Fruit fly (Drosophila melanogaster): ENCODE data around the gene NP15.6.
A peak's percentile ranks its signal among the peaks of the same experiment; 100 is the strongest.

NP15.6 gene

dm6 chr3R:19011885-19012284 lies 15.3 kb upstream of the NP15.6 start (continued):
- TF ChIP-seq CG17802 (tag; optimal IDR thresholded peaks at IDR 0.05) (no peak), crc (GFP tag; optimal IDR thresholded peaks at IDR 0.05) (no peak), cad (GFP tag; optimal IDR thresholded peaks at IDR 0.05) (peak; percentile 67), Stat92E (GFP tag; optimal IDR thresholded peaks at IDR 0.05) (no peak)

dm6 chr3R:19014027-19014426 lies 13.1 kb upstream of the NP15.6 start:
- TF ChIP-seq az2 (GFP tag; optimal IDR thresholded peaks at IDR 0.05) (no peak), Vsx1 (GFP tag; optimal IDR thresholded peaks at IDR 0.05) (no peak), lbe (GFP tag; optimal IDR thresholded peaks at IDR 0.05) (no peak), sr (GFP tag; IDR thresholded peaks at IDR 0.05) (peak; percentile 100), CG8281 (tag; optimal IDR thresholded peaks at IDR 0.05) (no peak), CG17186 (GFP tag; optimal IDR thresholded peaks at IDR 0.05) (no peak), CG2875 (GFP tag; optimal IDR thresholded peaks at IDR 0.05) (no peak), CG6683 (GFP tag; optimal IDR thresholded peaks at IDR 0.05) (no peak), tll (GFP tag; optimal IDR thresholded peaks at IDR 0.05) (no peak), CG13296 (GFP tag; optimal IDR thresholded peaks at IDR 0.05) (no peak), Lpt (GFP tag; optimal IDR thresholded peaks at IDR 0.05) (no peak), z (GFP tag; IDR thresholded peaks at IDR 0.05) (no peak), pb (GFP tag; optimal IDR thresholded peaks at IDR 0.05) (no peak), CG9876 (GFP tag; optimal IDR thresholded peaks at IDR 0.05) (no peak), ems (GFP tag; optimal IDR thresholded peaks at IDR 0.05) (no peak), CG12219 (GFP tag; optimal IDR thresholded peaks at IDR 0.05) (no peak), seq (GFP tag; IDR thresholded peaks at IDR 0.05) (no peak), inv (GFP tag; IDR thresholded peaks at IDR 0.05; ENCODE audit: partially characterized antibody) (no peak), CG1529 (GFP tag; optimal IDR thresholded peaks at IDR 0.05) (no peak), CG15011 (GFP tag; optimal IDR thresholded peaks at IDR 0.05) (no peak), CG6813 (GFP tag; optimal IDR thresholded peaks at IDR 0.05) (no peak), cg (GFP tag; optimal IDR thresholded peaks at IDR 0.05) (peak; percentile 63), CG4404 (GFP tag; IDR thresholded peaks at IDR 0.05) (no peak), fu2 (GFP tag; optimal IDR thresholded peaks at IDR 0.05) (no peak), CTCF (GFP tag; optimal IDR thresholded peaks at IDR 0.05) (peak; percentile 37), klu (GFP tag; IDR thresholded peaks at IDR 0.05) (peak; percentile 71), CG10654 (GFP tag; optimal IDR thresholded peaks at IDR 0.05) (no peak), CG8290 (GFP tag; optimal IDR thresholded peaks at IDR 0.05) (no peak), CG8290 (tag; optimal IDR thresholded peaks at IDR 0.05) (peak in 1 of 2 experiments; percentile 26), chn (GFP tag; optimal IDR thresholded peaks at IDR 0.05) (no peak), ttk (GFP tag; IDR thresholded peaks at IDR 0.05) (no peak), pita (GFP tag; optimal IDR thresholded peaks at IDR 0.05) (peak; percentile 56), CG2199 (GFP tag; IDR thresholded peaks at IDR 0.05) (peak; percentile 81; the same call in 1 of the 3 replicates), Fer3 (tag; optimal IDR thresholded peaks at IDR 0.05) (no peak), jigr1 (GFP tag; IDR thresholded peaks at IDR 0.05) (no peak), nerfin-2 (GFP tag; IDR thresholded peaks at IDR 0.05; ENCODE audit: partially characterized antibody) (no peak), PHDP (tag; optimal IDR thresholded peaks at IDR 0.05) (no peak), CG10431 (GFP tag; optimal IDR thresholded peaks at IDR 0.05) (no peak), Xbp1 (GFP tag; optimal IDR thresholded peaks at IDR 0.05) (no peak), HLHmδ (GFP tag; optimal IDR thresholded peaks at IDR 0.05) (peak; percentile 27), cad (GFP tag; optimal IDR thresholded peaks at IDR 0.05) (peak; percentile 71), CG6654 (GFP tag; optimal IDR thresholded peaks at IDR 0.05) (peak; percentile 89), ci (GFP tag; IDR thresholded peaks at IDR 0.05) (0 out of 3 replicates have a peak, but pooled peaks have one; percentile 22), MBD-R2 (GFP tag; IDR thresholded peaks at IDR 0.05) (no peak), crol (GFP tag; IDR thresholded peaks at IDR 0.05) (peak; percentile 19; the same call in 1 of the 2 replicates), CG31441 (GFP tag; IDR thresholded peaks at IDR 0.05) (no peak), CG17612 (GFP tag; IDR thresholded peaks at IDR 0.05) (no peak)

Data from whole organism, embryonic.